Worm (Caenorhabditis elegans) whole organism, L2 larva: ENCODE results near the gene W02H5.19.
"Not testable (repeated sequence)": the region's sequence is repeated elsewhere in the genome, so short reads cannot be mapped to it uniquely, and the experiment has no call there.

Source experiments
- C34F6.9 ChIP-seq: fragments of 150-350 bp; optimal IDR thresholded peaks from 2 replicates; lab custom pipeline; 2014; ENCODE audit warnings: missing biosample characterization, missing genetic modification characterization
- F13H6.1 ChIP-seq: sonication (generic microtip); optimal IDR thresholded peaks from 2 replicates; lab custom pipeline; 2016; ENCODE audit warnings: missing genetic modification characterization, missing compliant biosample characterization
- R02D3.7 ChIP-seq: fragments of 150-350 bp; optimal IDR thresholded peaks from 2 replicates; lab custom pipeline; 2014; ENCODE audit warnings: missing biosample characterization, missing genetic modification characterization
- Y55F3AM.14 ChIP-seq: fragments of 200-800 bp; sonication (Bioruptor generic); optimal IDR thresholded peaks from 2 replicates; lab custom pipeline; 2018; ENCODE audit warnings: mild to moderate bottlenecking, missing genetic modification characterization, missing compliant biosample characterization
- ZK546.5 ChIP-seq: sonication (generic microtip); optimal IDR thresholded peaks from 2 replicates; lab custom pipeline; 2017; ENCODE audit warnings: missing biosample characterization, missing genetic modification characterization
- alr-1 ChIP-seq: fragments of 150-350 bp; optimal IDR thresholded peaks from 2 replicates; lab custom pipeline; 2014; ENCODE audit warnings: missing biosample characterization, missing genetic modification characterization
- aly-2 ChIP-seq: fragments of 150-350 bp; optimal IDR thresholded peaks from 2 replicates; lab custom pipeline; 2014; ENCODE audit warnings: missing biosample characterization, missing genetic modification characterization
- blmp-1 ChIP-seq: sonication (generic microtip); optimal IDR thresholded peaks from 2 replicates; lab custom pipeline; 2017; ENCODE audit warnings: missing genetic modification characterization, mild to moderate bottlenecking, missing compliant biosample characterization, antibody characterized with exemption, moderate library complexity; ENCODE audit not compliant: insufficient read depth
- ceh-16 ChIP-seq: fragments of 150-350 bp; optimal IDR thresholded peaks from 2 replicates; lab custom pipeline; 2014; ENCODE audit warnings: missing biosample characterization, missing genetic modification characterization
- crh-2 ChIP-seq: sonication (generic microtip); optimal IDR thresholded peaks from 2 replicates; lab custom pipeline; 2017; ENCODE audit warnings: missing biosample characterization, missing genetic modification characterization
- egl-27 ChIP-seq: sonication (generic microtip); optimal IDR thresholded peaks from 3 replicates; lab custom pipeline; 2017; ENCODE audit warnings: missing biosample characterization, missing genetic modification reagents, missing genetic modification characterization
- elt-1 ChIP-seq: fragments of 150-350 bp; optimal IDR thresholded peaks from 2 replicates; lab custom pipeline; 2014; ENCODE audit warnings: missing biosample characterization, missing genetic modification characterization
- fos-1 ChIP-seq: fragments of 150-350 bp; optimal IDR thresholded peaks from 2 replicates; lab custom pipeline; 2014; ENCODE audit warnings: missing biosample characterization, missing genetic modification characterization
- gmeb-1 ChIP-seq: fragments of 150-350 bp; optimal IDR thresholded peaks from 2 replicates; lab custom pipeline; 2014; ENCODE audit warnings: missing biosample characterization, missing genetic modification characterization
- lin-11 ChIP-seq: fragments of 150-350 bp; sonication (generic microtip); optimal IDR thresholded peaks from 2 replicates; lab custom pipeline; 2014; ENCODE audit warnings: missing biosample characterization, missing genetic modification characterization, inconsistent platforms, mixed read lengths
- lin-13 ChIP-seq: fragments of 150-350 bp; optimal IDR thresholded peaks from 2 replicates; lab custom pipeline; 2014; ENCODE audit warnings: missing biosample characterization, missing genetic modification reagents, missing genetic modification characterization
- mab-5 ChIP-seq: fragments of 150-350 bp; optimal IDR thresholded peaks from 2 replicates; lab custom pipeline; 2014; ENCODE audit warnings: missing biosample characterization, missing genetic modification characterization
- mbf-1 ChIP-seq: sonication (generic microtip); optimal IDR thresholded peaks from 2 replicates; lab custom pipeline; 2017; ENCODE audit warnings: missing biosample characterization, missing genetic modification characterization
- mdl-1 ChIP-seq, 2 experiments: fragments of 150-350 bp in 1 of 2; sonication (generic microtip) in 1 of 2; optimal IDR thresholded peaks; 2 replicates each; lab custom pipeline; 2017; ENCODE audit warnings: missing biosample characterization in 2 of 2, missing genetic modification characterization in 2 of 2
- nhr-10 ChIP-seq: sonication (generic microtip); optimal IDR thresholded peaks from 2 replicates; lab custom pipeline; 2017; ENCODE audit warnings: missing biosample characterization, missing genetic modification characterization
- nhr-129 ChIP-seq: fragments of 150-350 bp; optimal IDR thresholded peaks from 2 replicates; lab custom pipeline; 2014; ENCODE audit warnings: missing biosample characterization, missing genetic modification characterization
- nhr-21 ChIP-seq: fragments of 150-350 bp; optimal IDR thresholded peaks from 2 replicates; lab custom pipeline; 2014; ENCODE audit warnings: missing biosample characterization, missing genetic modification characterization
- nhr-23 ChIP-seq: fragments of 150-350 bp; optimal IDR thresholded peaks from 2 replicates; lab custom pipeline; 2014; ENCODE audit warnings: missing biosample characterization, missing genetic modification reagents, missing genetic modification characterization
- nhr-237 ChIP-seq: fragments of 150-350 bp; optimal IDR thresholded peaks from 2 replicates; lab custom pipeline; 2014; ENCODE audit warnings: missing biosample characterization, missing genetic modification characterization
- nhr-25 ChIP-seq: fragments of 150-350 bp; sonication (generic microtip); optimal IDR thresholded peaks from 3 replicates; lab custom pipeline; 2014; ENCODE audit warnings: missing biosample characterization, missing genetic modification characterization
- nhr-6 ChIP-seq: fragments of 150-350 bp; optimal IDR thresholded peaks from 2 replicates; lab custom pipeline; 2014; ENCODE audit warnings: missing biosample characterization, missing genetic modification characterization
- peb-1 ChIP-seq: fragments of 150-350 bp; optimal IDR thresholded peaks from 2 replicates; lab custom pipeline; 2014; ENCODE audit warnings: missing biosample characterization, missing genetic modification characterization
- skn-1 ChIP-seq: sonication (generic microtip); optimal IDR thresholded peaks from 2 replicates; lab custom pipeline; 2017; ENCODE audit warnings: missing biosample characterization, missing genetic modification characterization
- sma-3 ChIP-seq: sonication (generic microtip); optimal IDR thresholded peaks from 2 replicates; lab custom pipeline; 2016; ENCODE audit warnings: missing genetic modification reagents, missing genetic modification characterization, missing compliant biosample characterization
- sma-9 ChIP-seq, 2 experiments: fragments of 150-350 bp in 1 of 2; sonication (generic microtip) in 1 of 2; optimal IDR thresholded peaks; 2 replicates each; lab custom pipeline; 2014 to 2016; ENCODE audit warnings: missing genetic modification characterization in 2 of 2, mild to moderate bottlenecking in 1 of 2, missing biosample characterization in 1 of 2, missing compliant biosample characterization in 1 of 2, missing genetic modification reagents in 1 of 2, moderate library complexity in 1 of 2
- snpc-4 ChIP-seq: fragments of 150-350 bp; optimal IDR thresholded peaks from 2 replicates; lab custom pipeline; 2014; ENCODE audit warnings: missing biosample characterization, missing genetic modification characterization
- unc-39 ChIP-seq: fragments of 150-350 bp; optimal IDR thresholded peaks from 2 replicates; lab custom pipeline; 2014; ENCODE audit warnings: missing biosample characterization, missing genetic modification characterization
- unc-55 ChIP-seq: fragments of 150-350 bp; sonication (generic microtip); optimal IDR thresholded peaks from 3 replicates; lab custom pipeline; 2014; ENCODE audit warnings: missing biosample characterization, missing genetic modification reagents, missing genetic modification characterization
- zag-1 ChIP-seq: fragments of 150-350 bp; optimal IDR thresholded peaks from 2 replicates; lab custom pipeline; 2014; ENCODE audit warnings: missing biosample characterization, missing genetic modification characterization
- ztf-1 ChIP-seq: fragments of 200-800 bp; sonication (Bioruptor generic); conservative IDR thresholded peaks from 2 replicates; pipeline ENCODE4 v1.3.6; 2022; ENCODE audit warnings: missing genetic modification characterization, missing compliant biosample characterization

Gene W02H5.19

DNA sequence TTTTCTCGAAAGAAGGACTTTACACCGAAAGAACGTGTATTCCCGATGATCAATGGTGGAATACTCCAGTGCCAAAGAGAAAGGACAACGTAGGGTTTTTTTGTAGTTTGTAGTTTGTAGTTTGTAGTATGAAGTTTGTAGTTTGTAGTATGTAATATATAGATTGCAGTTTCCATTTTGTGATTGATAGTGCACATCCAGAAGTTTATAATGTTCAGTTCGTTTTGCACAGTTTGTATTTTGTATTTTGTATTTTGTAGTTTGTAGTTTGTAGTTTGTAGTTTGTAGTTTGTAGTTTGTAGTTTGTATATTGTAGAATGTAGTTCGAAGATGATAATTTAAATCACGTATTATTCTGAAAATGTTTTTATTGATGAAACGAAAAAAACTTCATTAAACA is 21.2 kb upstream of the W02H5.19 start:
- TF ChIP-seq lin-13 (GFP tag; lab: Kevin White, UChicago) (no peak), R02D3.7 (tag; lab: Kevin White, UChicago) (no peak), zag-1 (tag; lab: Kevin White, UChicago) (no peak), mab-5 (tag; lab: Kevin White, UChicago) (no peak)

DNA sequence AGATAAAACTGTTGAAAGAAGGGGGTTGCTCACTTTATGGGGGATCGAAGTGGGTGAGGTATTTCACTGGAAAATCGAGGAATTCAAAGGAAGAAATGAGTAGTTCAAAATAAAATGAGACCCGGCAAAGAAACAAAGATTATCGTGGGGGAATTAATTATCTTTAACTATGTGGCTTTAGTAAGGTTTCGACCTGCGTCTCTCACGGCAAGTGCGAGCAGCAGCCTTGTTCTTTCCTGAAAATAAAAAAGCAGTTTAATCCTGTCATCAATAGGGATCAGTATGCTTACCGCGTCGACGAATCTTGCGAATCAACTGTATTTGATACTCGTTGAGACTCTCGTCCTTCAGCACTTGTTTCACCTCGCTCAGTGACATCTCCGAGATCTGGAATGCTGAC is 16.8 kb upstream of the W02H5.19 start, which contains the start of gene srh-271:
Gene srh-271 (minus strand): TSS at position 101 of the 400 bp plus-strand sequence.
- TF ChIP-seq ZK546.5 (tag; lab: Kevin White, UChicago): no peak
- no peak for TF ChIP-seq mdl-1 (tag; optimal IDR thresholded peaks at IDR 0.05; lab: Kevin White, UChicago)
- TF ChIP-seq R02D3.7 (tag; lab: Kevin White, UChicago): no peak
- TF ChIP-seq blmp-1: no peak
- no peak for TF ChIP-seq nhr-237
- no peak for TF ChIP-seq lin-11 (tag; lab: Kevin White, UChicago)
- TF ChIP-seq skn-1 (tag; lab: Kevin White, UChicago): no peak
- TF ChIP-seq sma-9 (GFP tag; optimal IDR thresholded peaks at IDR 0.05; lab: Kevin White, UChicago): no peak
- TF ChIP-seq sma-9 (tag; optimal IDR thresholded peaks at IDR 0.05; lab: Kevin White, UChicago): no peak
- TF ChIP-seq crh-2 (tag; lab: Kevin White, UChicago): no peak
- TF ChIP-seq unc-55 (GFP tag; lab: Kevin White, UChicago): no peak
- TF ChIP-seq nhr-25 (tag; lab: Kevin White, UChicago): no peak
- TF ChIP-seq nhr-6 (tag; lab: Kevin White, UChicago): no peak
- TF ChIP-seq elt-1 (tag; lab: Kevin White, UChicago): no peak
- no peak for TF ChIP-seq zag-1 (tag; lab: Kevin White, UChicago)
- TF ChIP-seq alr-1 (tag; lab: Kevin White, UChicago): no peak
- TF ChIP-seq gmeb-1: no peak
- TF ChIP-seq C34F6.9 (tag; lab: Kevin White, UChicago): no peak

DNA sequence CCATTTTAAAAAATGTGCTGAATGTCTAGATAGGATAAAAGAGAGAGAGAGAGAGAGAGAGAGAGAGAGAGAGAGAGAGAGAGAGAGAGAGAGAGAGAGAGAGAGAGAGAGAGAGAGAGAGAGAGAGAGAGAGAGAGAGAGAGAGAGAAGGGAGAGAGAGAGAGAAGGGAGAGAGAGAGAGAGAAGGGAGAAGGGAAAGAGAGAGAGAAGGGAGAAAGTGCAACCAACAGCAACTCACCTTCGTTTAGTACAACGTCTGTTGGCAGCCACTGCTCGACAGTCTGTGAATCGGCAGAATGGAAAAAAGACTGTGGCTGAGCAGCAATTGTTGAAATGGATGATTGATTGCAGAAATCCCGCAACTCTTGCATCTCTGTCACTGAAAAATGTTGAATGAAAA is 14.9 kb upstream of the W02H5.19 start:
- TF ChIP-seq gmeb-1 (no peak), Y55F3AM.14 (GFP tag; lab: Kevin White, UChicago) (no peak), nhr-129 (tag; lab: Kevin White, UChicago) (no peak), ztf-1 (GFP tag; lab: Robert Waterston, UW) (no peak), egl-27 (tag; lab: Kevin White, UChicago) (no peak), fos-1 (tag; lab: Kevin White, UChicago) (no peak), snpc-4 (tag; lab: Kevin White, UChicago) (no peak), nhr-237 (no peak), F13H6.1 (tag; lab: Kevin White, UChicago) (no peak), mbf-1 (tag; lab: Kevin White, UChicago) (no peak), sma-9 (GFP tag; optimal IDR thresholded peaks at IDR 0.05; lab: Kevin White, UChicago) (no peak), sma-9 (tag; optimal IDR thresholded peaks at IDR 0.05; lab: Kevin White, UChicago) (no peak), nhr-25 (tag; lab: Kevin White, UChicago) (no peak), nhr-21 (no peak), ZK546.5 (tag; lab: Kevin White, UChicago) (no peak), unc-55 (GFP tag; lab: Kevin White, UChicago) (no peak), sma-3 (GFP tag; lab: Kevin White, UChicago) (no peak), aly-2 (no peak), elt-1 (tag; lab: Kevin White, UChicago) (no peak), nhr-23 (tag; lab: Kevin White, UChicago) (no peak), nhr-10 (tag; lab: Kevin White, UChicago) (no peak)

DNA sequence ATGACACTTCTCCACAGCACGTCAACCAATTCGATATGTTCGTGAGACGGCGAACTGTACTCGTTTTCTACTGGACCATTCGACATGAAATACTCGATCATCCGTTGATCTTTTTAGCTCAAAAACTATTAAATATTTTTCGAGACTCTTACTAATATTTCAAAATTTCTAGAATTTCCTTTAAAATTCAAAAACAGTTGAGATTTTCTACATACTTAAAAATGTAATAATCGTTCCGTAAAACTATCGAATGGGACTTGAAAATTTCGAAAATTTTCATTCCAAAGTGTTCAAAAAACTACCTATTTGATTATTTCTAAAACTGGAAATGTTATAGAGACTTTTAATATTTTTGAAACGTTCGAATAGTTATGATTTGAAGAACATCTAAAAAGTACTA is 13.3 kb upstream of the W02H5.19 start, which contains the start of gene sknr-1:
Gene sknr-1 (minus strand): TSS at position 101 of the 400 bp plus-strand sequence.
- TF ChIP-seq ZK546.5 (tag; lab: Kevin White, UChicago); ztf-1 (GFP tag; lab: Robert Waterston, UW); gmeb-1: not testable (repeated sequence)

DNA sequence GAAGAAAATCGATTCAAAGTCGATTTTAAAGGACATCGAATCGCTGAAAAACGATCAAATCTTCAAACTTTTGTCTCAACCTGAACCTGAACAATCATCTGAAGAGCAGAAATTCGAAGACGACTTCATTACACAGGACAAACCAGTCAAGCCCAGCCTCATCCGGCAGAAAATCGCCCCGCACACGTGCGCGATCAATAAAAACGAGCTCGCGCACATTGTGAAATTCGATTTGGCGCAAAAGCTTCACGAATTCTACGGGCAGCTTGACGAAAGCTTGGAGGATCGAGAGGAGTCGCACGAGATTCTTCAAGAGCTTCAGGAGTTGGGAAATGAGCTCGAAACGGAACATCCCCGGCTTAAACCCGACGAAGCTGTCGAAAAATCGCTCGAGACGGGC is 345 bp downstream of the W02H5.19 start, which contains the start of gene W02H5.2:
Gene W02H5.2 (plus strand): TSS at position 301 of the 400 bp plus-strand sequence.
- TF ChIP-seq lin-11 (tag; lab: Kevin White, UChicago) (no peak), nhr-25 (tag; lab: Kevin White, UChicago) (no peak), aly-2 (no peak), ZK546.5 (tag; lab: Kevin White, UChicago) (no peak), unc-39 (tag; lab: Kevin White, UChicago) (no peak), peb-1 (tag; lab: Kevin White, UChicago) (no peak), alr-1 (tag; lab: Kevin White, UChicago) (no peak), ceh-16 (tag; lab: Kevin White, UChicago) (no peak), ztf-1 (GFP tag; lab: Robert Waterston, UW) (no peak), nhr-6 (tag; lab: Kevin White, UChicago) (no peak)
